Fruit fly (Drosophila melanogaster) whole organism, embryonic: ENCODE results near the gene CG31098.

Experiments
- Adf1 ChIP-seq: fragments of 200-800 bp; sonication (Bioruptor generic); IDR thresholded peaks from 2 replicates; pipeline ENCODE4 v1.3.6; 2022; ENCODE audit warnings: missing biosample characterization, missing genetic modification characterization
- Aef1 ChIP-seq: fragments of 200-800 bp; sonication (Bioruptor generic); IDR thresholded peaks from 3 replicates; pipeline ENCODE4 v1.3.6; 2022; ENCODE audit warnings: missing biosample characterization, missing genetic modification characterization
- Atf6 ChIP-seq: fragments of 200-800 bp; sonication (Bioruptor generic); IDR thresholded peaks from 2 replicates; pipeline ENCODE4 v1.3.6; 2022; ENCODE audit warnings: missing biosample characterization, missing genetic modification characterization
- CG10654 ChIP-seq: fragments of 200-800 bp; sonication (Bioruptor generic); optimal IDR thresholded peaks from 2 replicates; lab custom pipeline; 2016; ENCODE audit warnings: missing biosample characterization, missing genetic modification characterization
- CG11085 ChIP-seq: fragments of 200-800 bp; sonication (Bioruptor generic); IDR thresholded peaks from 2 replicates; pipeline ENCODE4 v1.3.6; 2022; ENCODE audit warnings: missing biosample characterization, missing genetic modification characterization
- CG1529 ChIP-seq: fragments of 200-800 bp; sonication (Bioruptor generic); optimal IDR thresholded peaks from 3 replicates; lab custom pipeline; 2018; ENCODE audit warnings: missing biosample characterization, missing genetic modification characterization
- CG17802 ChIP-seq: fragments of 200-800 bp; sonication (Bioruptor generic); optimal IDR thresholded peaks from 2 replicates; lab custom pipeline; 2018; ENCODE audit warnings: missing biosample characterization, mild to moderate bottlenecking, missing genetic modification characterization, moderate library complexity
- CG1792 ChIP-seq: fragments of 200-800 bp; sonication (Bioruptor generic); optimal IDR thresholded peaks from 2 replicates; lab custom pipeline; 2016; ENCODE audit warnings: missing biosample characterization, missing genetic modification characterization
- CG18599 ChIP-seq: fragments of 200-800 bp; sonication (Bioruptor generic); optimal IDR thresholded peaks from 3 replicates; lab custom pipeline; 2017; ENCODE audit warnings: missing biosample characterization, missing genetic modification characterization, mild to moderate bottlenecking, moderate library complexity, missing genetic modification reagents
- CG3407 ChIP-seq: fragments of 200-800 bp; sonication (Bioruptor generic); optimal IDR thresholded peaks from 2 replicates; lab custom pipeline; 2018; ENCODE audit warnings: missing biosample characterization, mild to moderate bottlenecking, missing genetic modification characterization
- CG34422 ChIP-seq: fragments of 200-800 bp; sonication (Bioruptor generic); IDR thresholded peaks from 3 replicates; pipeline ENCODE4 v1.3.6; 2022; ENCODE audit warnings: missing biosample characterization, missing genetic modification characterization
- CG4328 ChIP-seq: fragments of 200-800 bp; sonication (Bioruptor generic); optimal IDR thresholded peaks from 3 replicates; lab custom pipeline; 2017; ENCODE audit warnings: missing biosample characterization, missing genetic modification reagents, missing genetic modification characterization
- CG5180 ChIP-seq: fragments of 200-800 bp; sonication (Bioruptor generic); optimal IDR thresholded peaks from 3 replicates; lab custom pipeline; 2017; ENCODE audit warnings: missing biosample characterization, missing genetic modification characterization, mild to moderate bottlenecking, moderate library complexity, missing genetic modification reagents
- CG7839 ChIP-seq: fragments of 200-800 bp; sonication (Bioruptor generic); optimal IDR thresholded peaks from 3 replicates; lab custom pipeline; 2018; ENCODE audit warnings: missing biosample characterization, mild to moderate bottlenecking, missing genetic modification characterization, moderate library complexity
- CG8359 ChIP-seq: fragments of 200-800 bp; sonication (Bioruptor generic); optimal IDR thresholded peaks from 2 replicates; lab custom pipeline; 2017; ENCODE audit warnings: missing biosample characterization, mild to moderate bottlenecking, missing genetic modification characterization, borderline replicate concordance
- Drgx ChIP-seq: fragments of 200-800 bp; sonication (Bioruptor generic); IDR thresholded peaks from 2 replicates; pipeline ENCODE4 v1.3.6; 2022; ENCODE audit warnings: missing biosample characterization, missing genetic modification characterization
- E2f2 ChIP-seq: fragments of 200-800 bp; sonication (Bioruptor generic); IDR thresholded peaks from 2 replicates; pipeline ENCODE4 v1.3.6; 2022; ENCODE audit warnings: missing biosample characterization, missing genetic modification characterization
- Eip74EF ChIP-seq, 2 experiments: fragments of 200-800 bp in 1 of 2; fragments of >200 bp in 1 of 2; sonication (Bioruptor generic) in 1 of 2; optimal IDR thresholded peaks; 2 replicates each; lab custom pipeline; 2017 to 2019; ENCODE audit warnings: missing biosample characterization in 2 of 2, missing genetic modification characterization in 2 of 2, mild to moderate bottlenecking in 1 of 2, moderate library complexity in 1 of 2
- Elba2 ChIP-seq: fragments of 200-800 bp; sonication (Bioruptor generic); optimal IDR thresholded peaks from 3 replicates; lab custom pipeline; 2016; ENCODE audit warnings: missing biosample characterization, missing genetic modification characterization
- Ets65A ChIP-seq: fragments of 200-800 bp; sonication (Bioruptor generic); peaks from one replicate; lab custom pipeline; 2016; ENCODE audit warnings: missing biosample characterization, missing genetic modification characterization
- Hand ChIP-seq: fragments of 200-800 bp; sonication (Bioruptor generic); optimal IDR thresholded peaks from 2 replicates; lab custom pipeline; 2017; ENCODE audit warnings: mild to moderate bottlenecking, missing biosample characterization, missing genetic modification reagents, missing genetic modification characterization
- Jarid2 ChIP-seq: fragments of 200-800 bp; sonication (Bioruptor generic); optimal IDR thresholded peaks from 3 replicates; lab custom pipeline; 2017; ENCODE audit warnings: mild to moderate bottlenecking, missing biosample characterization, missing genetic modification reagents, missing genetic modification characterization
- MTF-1 ChIP-seq: fragments of 200-800 bp; sonication (Bioruptor generic); optimal IDR thresholded peaks from 2 replicates; lab custom pipeline; 2018; ENCODE audit warnings: missing biosample characterization, mild to moderate bottlenecking, missing genetic modification characterization, borderline replicate concordance
- Max ChIP-seq: fragments of 200-800 bp; sonication (Bioruptor generic); optimal IDR thresholded peaks from 2 replicates; lab custom pipeline; 2016; ENCODE audit warnings: missing biosample characterization, mild to moderate bottlenecking, missing genetic modification characterization
- NC2α ChIP-seq: fragments of 200-800 bp; sonication (Bioruptor generic); optimal IDR thresholded peaks from 2 replicates; lab custom pipeline; 2016; ENCODE audit warnings: missing biosample characterization, missing genetic modification characterization
- NfI ChIP-seq: fragments of 200-800 bp; sonication (Bioruptor generic); optimal IDR thresholded peaks from 3 replicates; lab custom pipeline; 2018; ENCODE audit warnings: missing biosample characterization, mild to moderate bottlenecking, missing genetic modification characterization, moderate library complexity
- Side ChIP-seq: fragments of 200-800 bp; sonication (Bioruptor generic); optimal IDR thresholded peaks from 2 replicates; lab custom pipeline; 2016; ENCODE audit warnings: missing biosample characterization, missing genetic modification characterization
- Stat92E ChIP-seq, 3 experiments: fragments of >200 bp in 2 of 3; fragments of 200-800 bp in 1 of 3; sonication (Bioruptor generic) in 1 of 3; optimal IDR thresholded peaks; 2 replicates each; lab custom pipeline; 2017 to 2019; ENCODE audit warnings: missing biosample characterization in 3 of 3, missing genetic modification characterization in 3 of 3, mild to moderate bottlenecking in 1 of 3, moderate library complexity in 1 of 3
- Tbp ChIP-seq: fragments of >200 bp; optimal IDR thresholded peaks from 2 replicates; lab custom pipeline; 2018; ENCODE audit warnings: missing biosample characterization, missing genetic modification characterization
- Xbp1 ChIP-seq: fragments of 200-800 bp; sonication (Bioruptor generic); optimal IDR thresholded peaks from 3 replicates; lab custom pipeline; 2016; ENCODE audit warnings: missing biosample characterization, mild to moderate bottlenecking, missing genetic modification characterization
- ab ChIP-seq: fragments of 200-800 bp; sonication (Bioruptor generic); optimal IDR thresholded peaks from 2 replicates; lab custom pipeline; 2016; ENCODE audit warnings: missing biosample characterization, missing genetic modification characterization
- bsh ChIP-seq, 2 experiments: fragments of 200-800 bp; sonication (Bioruptor generic); optimal IDR thresholded peaks; 2 replicates each; lab custom pipeline; 2017 to 2018; ENCODE audit warnings: mild to moderate bottlenecking in 2 of 2, missing biosample characterization in 2 of 2, missing genetic modification characterization in 2 of 2, moderate library complexity in 1 of 2
- cato ChIP-seq: fragments of 200-800 bp; sonication (Bioruptor generic); optimal IDR thresholded peaks from 2 replicates; lab custom pipeline; 2016; ENCODE audit warnings: missing biosample characterization, missing genetic modification characterization, borderline replicate concordance
- chinmo ChIP-seq: fragments of 200-800 bp; sonication (Bioruptor generic); IDR thresholded peaks from 4 replicates; pipeline ENCODE4 v1.3.6; 2022; ENCODE audit warnings: missing biosample characterization, missing genetic modification characterization; ENCODE audit not compliant: partially characterized antibody
- chn ChIP-seq: fragments of 200-800 bp; sonication (Bioruptor generic); optimal IDR thresholded peaks from 2 replicates; lab custom pipeline; 2016; ENCODE audit warnings: missing biosample characterization, missing genetic modification characterization
- dysf ChIP-seq: fragments of 200-800 bp; sonication (Bioruptor generic); IDR thresholded peaks from 3 replicates; pipeline ENCODE4 v1.3.6; 2022; ENCODE audit warnings: missing biosample characterization, missing genetic modification characterization
- eyg ChIP-seq: fragments of 200-800 bp; sonication (Bioruptor generic); optimal IDR thresholded peaks from 3 replicates; lab custom pipeline; 2016; ENCODE audit warnings: missing biosample characterization, missing genetic modification characterization
- fu2 ChIP-seq: fragments of 200-800 bp; sonication (Bioruptor generic); optimal IDR thresholded peaks from 2 replicates; lab custom pipeline; 2016; ENCODE audit warnings: missing biosample characterization, missing genetic modification characterization
- gce ChIP-seq: fragments of 200-800 bp; sonication (Bioruptor generic); IDR thresholded peaks from 3 replicates; pipeline ENCODE4 v1.3.6; 2022; ENCODE audit warnings: missing biosample characterization, missing genetic modification characterization
- gro ChIP-seq: fragments of 200-800 bp; sonication (Bioruptor generic); optimal IDR thresholded peaks from 2 replicates; lab custom pipeline; 2016; ENCODE audit warnings: missing biosample characterization, missing genetic modification characterization
- jing ChIP-seq: fragments of 200-800 bp; sonication (Bioruptor generic); optimal IDR thresholded peaks from 2 replicates; lab custom pipeline; 2018; ENCODE audit warnings: missing biosample characterization, mild to moderate bottlenecking, missing genetic modification characterization
- kah ChIP-seq: fragments of 200-800 bp; sonication (Bioruptor generic); optimal IDR thresholded peaks from 2 replicates; lab custom pipeline; 2018; ENCODE audit warnings: missing biosample characterization, mild to moderate bottlenecking, missing genetic modification characterization
- lbe ChIP-seq: fragments of 200-800 bp; sonication (Bioruptor generic); optimal IDR thresholded peaks from 2 replicates; lab custom pipeline; 2016; ENCODE audit warnings: missing biosample characterization, mild to moderate bottlenecking, missing genetic modification characterization
- mirr ChIP-seq: fragments of 200-800 bp; sonication (Bioruptor generic); optimal IDR thresholded peaks from 3 replicates; lab custom pipeline; 2018; ENCODE audit warnings: missing biosample characterization, mild to moderate bottlenecking, missing genetic modification characterization
- phol ChIP-seq: fragments of 200-800 bp; sonication (Bioruptor generic); optimal IDR thresholded peaks from 3 replicates; lab custom pipeline; 2018; ENCODE audit warnings: missing biosample characterization, mild to moderate bottlenecking, missing genetic modification characterization, moderate library complexity
- pzg ChIP-seq: fragments of 200-800 bp; sonication (Bioruptor generic); optimal IDR thresholded peaks from 3 replicates; lab custom pipeline; 2018; ENCODE audit warnings: missing biosample characterization, mild to moderate bottlenecking, missing genetic modification characterization, moderate library complexity
- sug ChIP-seq: fragments of 200-800 bp; optimal IDR thresholded peaks from 2 replicates; lab custom pipeline; 2019; ENCODE audit warnings: missing biosample characterization, mild to moderate bottlenecking, missing genetic modification characterization, moderate library complexity
- tll ChIP-seq, 2 experiments: fragments of 200-800 bp in 1 of 2; fragments of >200 bp in 1 of 2; sonication (Bioruptor generic) in 1 of 2; optimal IDR thresholded peaks; 2 replicates each; lab custom pipeline; 2017 to 2019; ENCODE audit warnings: missing biosample characterization in 2 of 2, missing genetic modification characterization in 2 of 2, mild to moderate bottlenecking in 1 of 2, moderate library complexity in 1 of 2
- wek ChIP-seq: fragments of 200-800 bp; sonication (Bioruptor generic); optimal IDR thresholded peaks from 3 replicates; lab custom pipeline; 2018; ENCODE audit warnings: missing biosample characterization, mild to moderate bottlenecking, missing genetic modification characterization, moderate library complexity

CG31098 gene

DNA sequence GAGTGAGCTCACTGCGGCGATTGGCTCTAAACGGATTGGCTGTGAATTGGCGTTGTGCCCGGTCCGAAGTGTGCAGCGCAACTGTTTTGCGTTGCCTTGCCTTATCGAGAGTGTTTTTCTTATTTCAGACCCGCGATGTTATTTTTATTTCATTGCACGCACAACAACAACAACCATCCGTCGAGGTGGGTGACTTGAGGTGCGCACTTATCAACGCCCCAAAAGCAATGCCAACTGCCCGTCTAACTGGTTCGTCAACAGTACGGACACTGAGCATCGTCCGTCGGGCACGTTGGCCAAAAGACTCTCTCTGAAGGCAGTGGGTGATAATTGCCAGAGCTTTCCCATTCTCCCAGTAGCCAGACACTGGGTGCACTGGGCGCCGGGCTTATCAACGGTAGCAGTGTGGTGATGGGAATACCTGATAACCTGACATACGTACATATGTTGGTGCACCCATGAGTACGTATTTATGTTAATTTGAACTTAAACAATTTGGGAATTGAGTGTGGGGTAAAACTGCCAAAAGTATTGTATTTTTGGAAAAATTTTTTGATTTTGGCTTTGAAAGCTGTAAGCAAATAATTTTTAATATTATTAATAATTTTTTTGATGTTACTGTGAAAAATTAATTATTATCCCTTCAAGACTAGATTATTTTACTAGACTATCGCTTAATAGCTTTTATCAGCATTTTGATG lies 2.7 kb upstream of the CG31098 start, which contains the start of gene CG31102 (continued):
- TF ChIP-seq gce (GFP tag; lab: Robert Waterston, UW) = no peak
- no peak for TF ChIP-seq ab (GFP tag; lab: Kevin White, UChicago)
- no peak for TF ChIP-seq Aef1 (GFP tag; lab: Robert Waterston, UW)
- peak; percentile 53 for TF ChIP-seq sug
- no peak for TF ChIP-seq Atf6 (GFP tag; lab: Robert Waterston, UW)
- no peak for TF ChIP-seq cato
- no peak for TF ChIP-seq CG1529
- TF ChIP-seq CG8359 (GFP tag; lab: Kevin White, UChicago) = no peak
- TF ChIP-seq CG5180 = no peak
- TF ChIP-seq wek (GFP tag; lab: Kevin White, UChicago) = no peak
- peak; percentile 24 for TF ChIP-seq lbe (GFP tag; lab: Kevin White, UChicago)
- peak; percentile 13 for TF ChIP-seq CG18599 (GFP tag; lab: Kevin White, UChicago)
- TF ChIP-seq CG17802 (tag; lab: Kevin White, UChicago) = no peak
- TF ChIP-seq Side = no peak
- TF ChIP-seq bsh (GFP tag; optimal IDR thresholded peaks at IDR 0.05; lab: Kevin White, UChicago) = no peak
- TF ChIP-seq chinmo = peak; percentile 85; the same call in 3 of the 4 replicates
- no peak for TF ChIP-seq CG10654
- TF ChIP-seq Stat92E (GFP tag; optimal IDR thresholded peaks at IDR 0.05; lab: Kevin White, UChicago) = no peak
- no peak for TF ChIP-seq Max
- no peak for TF ChIP-seq kah (GFP tag; lab: Kevin White, UChicago)
- no peak for TF ChIP-seq CG4328 (GFP tag; lab: Kevin White, UChicago)
- no peak for TF ChIP-seq CG1792
- no peak for TF ChIP-seq Elba2 (GFP tag; lab: Kevin White, UChicago)
- no peak for TF ChIP-seq Hand (GFP tag; lab: Kevin White, UChicago)
- 0 out of 3 replicates have a peak, but pooled peaks have one; percentile 21 for TF ChIP-seq dysf (GFP tag; lab: Robert Waterston, UW)
- no peak for TF ChIP-seq CG7839 (tag; lab: Kevin White, UChicago)
- TF ChIP-seq NfI (GFP tag; lab: Kevin White, UChicago) = no peak
- TF ChIP-seq E2f2 (GFP tag; lab: Robert Waterston, UW) = no peak
- no peak for TF ChIP-seq fu2 (GFP tag; lab: Kevin White, UChicago)
- TF ChIP-seq gro (GFP tag; lab: Kevin White, UChicago) = no peak
- no peak for TF ChIP-seq eyg
- peak; percentile 28 for TF ChIP-seq mirr (GFP tag; lab: Kevin White, UChicago)
- no peak for TF ChIP-seq Eip74EF (GFP tag; optimal IDR thresholded peaks at IDR 0.05; lab: Kevin White, UChicago)
- 0 out of 3 replicates have a peak, but pooled peaks have one; percentile 18 for TF ChIP-seq CG34422
- TF ChIP-seq Ets65A (GFP tag; lab: Kevin White, UChicago) = peak; percentile 58
- no peak for TF ChIP-seq phol (tag; lab: Kevin White, UChicago)
- TF ChIP-seq Adf1 (GFP tag; lab: Robert Waterston, UW) = no peak
- no peak for TF ChIP-seq CG3407 (GFP tag; lab: Kevin White, UChicago)
- TF ChIP-seq Xbp1 = no peak
- TF ChIP-seq chn (GFP tag; lab: Kevin White, UChicago) = no peak
- no peak for TF ChIP-seq jing (GFP tag; lab: Kevin White, UChicago)
- TF ChIP-seq pzg (GFP tag; lab: Kevin White, UChicago) = no peak
- TF ChIP-seq Drgx (GFP tag; lab: Robert Waterston, UW) = 0 out of 2 replicates have a peak, but pooled peaks have one; percentile 12
- no peak for TF ChIP-seq CG11085 (GFP tag; lab: Robert Waterston, UW)
- no peak for TF ChIP-seq MTF-1
- no peak for TF ChIP-seq tll (GFP tag; optimal IDR thresholded peaks at IDR 0.05; lab: Kevin White, UChicago)
- no peak for TF ChIP-seq NC2α (GFP tag; lab: Kevin White, UChicago)
- TF ChIP-seq Tbp (GFP tag; lab: Kevin White, UChicago) = no peak
- peak; percentile 16 for TF ChIP-seq Jarid2 (GFP tag; lab: Kevin White, UChicago)
